Worm (Caenorhabditis elegans) whole organism, L4/young adult: ENCODE results near the gene twk-32.

Experiments used
- W03F9.2 ChIP-seq: fragments of 150-350 bp; optimal IDR thresholded peaks from 2 replicates; lab custom pipeline; 2014; ENCODE audit warnings: missing biosample characterization, missing genetic modification characterization
- dao-5 ChIP-seq: sonication (generic microtip); optimal IDR thresholded peaks from 2 replicates; lab custom pipeline; 2016; ENCODE audit warnings: missing genotype, missing genetic modification characterization, moderate library complexity, missing compliant biosample characterization
- him-1 ChIP-seq: sonication (generic microtip); optimal IDR thresholded peaks from 2 replicates; lab custom pipeline; 2016; ENCODE audit warnings: missing genotype, missing genetic modification reagents, missing genetic modification characterization, missing compliant biosample characterization

twk-32 gene

DNA sequence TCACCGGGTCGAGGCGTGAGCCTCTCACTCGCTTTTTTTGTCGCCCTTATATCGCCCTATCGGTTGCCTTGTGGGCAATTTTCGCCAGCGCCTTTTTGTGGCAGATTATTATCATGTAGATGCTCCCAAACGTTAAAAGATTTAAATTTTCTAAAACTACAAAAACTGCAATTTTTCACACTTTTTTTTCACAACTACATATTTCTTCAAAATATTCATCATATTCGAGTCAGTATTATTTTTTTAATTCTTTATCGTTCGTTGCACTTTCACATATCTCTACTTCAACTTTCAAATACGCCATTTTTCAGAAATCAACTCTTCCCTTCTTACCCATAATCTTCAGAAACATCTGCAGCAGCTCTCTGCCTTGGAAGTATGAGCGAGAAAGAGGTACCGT is 16.5 kb downstream of the twk-32 start, which contains the start of gene ceh-24:
Gene ceh-24, plus strand, starts transcription at position 301 of the 400 bp plus-strand sequence.
- TF ChIP-seq him-1 (tag; lab: Kevin White, UChicago) (no peak), dao-5 (no peak), W03F9.2 (no peak)

DNA sequence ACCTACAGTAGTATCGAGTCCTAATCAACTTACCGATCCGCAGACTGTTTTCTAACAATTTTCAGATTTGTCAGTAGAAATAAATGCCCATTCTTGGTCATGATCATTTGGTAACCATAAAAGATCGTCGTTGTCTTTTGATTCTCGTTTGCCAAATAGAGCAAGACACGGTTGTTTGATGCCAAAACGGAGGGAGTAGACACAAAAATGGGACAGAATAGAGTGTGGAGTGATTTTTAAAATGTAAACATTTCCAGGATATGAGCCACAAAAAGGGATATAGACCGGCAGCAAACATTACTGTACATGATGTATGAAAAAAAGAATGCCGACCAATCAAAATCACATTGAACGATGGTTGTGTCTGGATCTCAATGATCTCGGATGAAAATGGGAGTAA is 20.4 kb downstream of the twk-32 start, which contains the start of gene F55B12.2:
Gene F55B12.2, minus strand, starts transcription at position 101 of the 400 bp plus-strand sequence.
- TF ChIP-seq W03F9.2 (no peak), dao-5 (no peak), him-1 (tag; lab: Kevin White, UChicago) (no peak)

DNA sequence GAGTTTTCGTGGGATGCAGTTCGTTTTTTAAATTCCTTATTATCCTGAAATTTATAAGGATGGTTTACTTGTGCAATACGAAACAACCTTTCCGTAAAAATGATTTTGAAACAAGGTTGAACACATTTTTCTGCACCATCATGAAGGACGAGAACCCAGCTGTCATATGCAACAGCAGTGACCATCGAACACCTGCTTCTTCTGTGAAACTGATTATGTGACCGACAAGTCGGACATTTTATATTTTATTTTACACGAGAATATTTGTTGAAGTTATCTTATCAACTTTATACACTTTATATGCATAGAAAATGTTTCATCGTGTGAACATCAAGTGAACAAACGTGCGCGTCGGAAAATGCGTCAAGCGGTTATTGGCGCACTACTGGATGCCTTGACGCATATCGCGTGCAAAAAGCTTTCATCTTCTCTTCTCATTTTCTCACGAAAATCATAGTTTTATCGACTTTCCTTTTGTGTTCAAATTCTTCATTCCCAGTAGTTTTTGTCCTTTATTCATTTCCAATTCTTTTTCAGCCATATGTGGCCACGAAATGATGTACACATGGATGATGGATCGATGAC is 22.5 kb downstream of the twk-32 start, which contains the start of gene sel-10:
Gene sel-10, plus strand, starts transcription at position 538 of the 585 bp plus-strand sequence.
- no peak for TF ChIP-seq dao-5
- TF ChIP-seq W03F9.2 = peak; percentile 44

DNA sequence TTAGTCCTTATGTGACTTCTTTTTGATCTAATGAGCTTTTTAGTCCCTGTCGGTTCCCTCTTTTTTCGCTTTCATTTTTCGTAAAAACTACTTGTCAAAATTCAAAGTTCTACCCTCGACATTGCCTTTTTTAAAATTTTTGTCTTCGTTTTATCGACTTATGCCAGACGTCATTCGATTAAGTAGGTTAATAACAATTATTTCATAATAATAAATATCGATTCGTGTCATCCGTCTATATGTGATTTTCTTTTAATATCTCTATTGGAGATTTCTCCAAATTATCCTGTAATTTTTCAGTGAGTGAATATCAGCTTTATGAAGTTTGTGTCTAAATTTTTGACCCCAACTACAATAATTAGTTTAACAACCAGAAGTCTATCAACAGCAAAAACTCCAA is 26.3 kb downstream of the twk-32 start, which contains the start of gene hpo-31:
Gene hpo-31, plus strand, starts transcription at position 301 of the 400 bp plus-strand sequence.
- TF ChIP-seq dao-5 = no peak
- TF ChIP-seq him-1 (tag; lab: Kevin White, UChicago) = no peak
- TF ChIP-seq W03F9.2 = no peak

DNA sequence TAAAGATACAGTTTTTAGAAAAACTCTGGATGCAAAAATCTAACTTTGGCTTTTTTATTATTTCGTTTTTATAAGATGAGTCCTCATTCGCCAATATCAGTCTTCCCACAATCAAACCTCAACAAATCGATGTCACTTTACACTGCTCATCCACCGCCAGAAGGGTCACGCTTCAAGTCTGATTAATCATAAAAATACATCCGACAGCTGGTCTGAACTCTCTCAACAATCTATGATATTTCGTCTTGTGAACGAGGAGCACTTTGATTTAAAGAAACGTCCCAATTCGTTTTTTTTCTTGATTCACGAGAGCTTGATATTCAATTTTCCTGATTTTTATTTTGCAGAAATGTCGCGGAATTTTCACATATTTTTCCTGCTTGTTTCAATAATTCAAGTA is 31.5 kb downstream of the twk-32 start, which contains the start of gene nrf-5:
Gene nrf-5, plus strand, starts transcription at position 348 of the 400 bp plus-strand sequence.
- TF ChIP-seq dao-5 (no peak), him-1 (tag; lab: Kevin White, UChicago) (no peak), W03F9.2 (no peak)

DNA sequence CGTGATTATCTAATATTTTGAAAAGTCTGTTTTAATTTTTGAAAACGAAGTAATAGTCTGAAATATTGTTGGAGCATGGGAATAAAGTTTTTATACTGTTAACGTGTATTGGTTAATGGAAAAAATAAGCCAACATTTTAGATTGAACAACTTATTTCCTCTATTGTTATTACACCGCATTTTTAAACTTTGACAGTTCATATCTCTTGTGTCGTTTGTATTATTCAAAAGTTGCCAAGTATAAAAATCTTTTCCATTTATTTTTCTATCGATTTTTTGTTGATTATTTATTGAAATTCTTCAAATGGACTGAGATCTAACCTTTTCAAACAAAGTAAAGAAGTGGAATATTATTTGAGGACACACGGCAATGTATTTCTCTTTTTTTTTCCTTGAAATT is 34.4 kb downstream of the twk-32 start, which contains the start of gene str-165:
Gene str-165, plus strand, starts transcription at position 301 of the 400 bp plus-strand sequence.
- no peak for TF ChIP-seq W03F9.2
- no peak for TF ChIP-seq dao-5
- no peak for TF ChIP-seq him-1 (tag; lab: Kevin White, UChicago)

DNA sequence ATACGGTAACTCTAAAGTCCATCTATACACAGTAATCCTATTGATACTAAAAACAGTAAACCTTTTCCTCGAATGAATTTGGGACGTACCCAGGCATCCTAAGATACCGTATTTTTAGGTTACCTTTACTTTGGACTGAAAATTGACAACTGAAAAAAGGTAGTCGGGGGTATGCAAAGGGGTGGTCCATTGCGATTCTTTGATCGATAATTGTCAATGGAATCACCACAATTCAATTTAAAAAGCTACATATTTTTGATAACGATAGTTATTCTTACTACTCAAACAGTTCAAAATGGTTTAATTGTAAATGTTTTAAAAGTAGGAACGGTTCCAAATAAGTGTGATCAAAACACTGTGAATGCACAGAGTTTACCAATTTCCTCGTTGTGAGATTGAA is 37.5 kb downstream of the twk-32 start, which contains the start of gene srx-129:
Gene srx-129, plus strand, starts transcription at position 301 of the 400 bp plus-strand sequence.
- no peak for TF ChIP-seq W03F9.2

DNA sequence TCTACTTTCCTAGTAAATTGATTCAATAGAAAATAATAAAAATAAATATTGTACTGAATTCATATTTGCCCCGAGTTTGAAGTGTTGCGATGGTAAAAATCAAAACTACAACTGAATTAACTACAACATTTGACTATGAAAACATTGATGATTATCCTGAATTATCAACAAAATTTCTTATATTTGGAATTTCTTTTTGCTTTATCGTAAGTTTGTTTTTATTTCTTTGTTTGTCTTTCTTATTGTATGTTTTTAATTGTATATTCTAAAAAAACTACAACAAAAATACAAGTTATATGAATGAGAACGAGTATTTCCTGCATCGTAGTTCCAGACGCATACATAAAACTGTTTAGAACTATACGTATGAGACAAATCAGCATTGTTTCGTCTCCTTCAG is 40.7 kb downstream of the twk-32 start, which contains the start of gene srx-128:
Gene srx-128, plus strand, starts transcription at position 301 of the 400 bp plus-strand sequence.
- TF ChIP-seq dao-5 = no peak
- TF ChIP-seq W03F9.2 = no peak
- no peak for TF ChIP-seq him-1 (tag; lab: Kevin White, UChicago)

DNA sequence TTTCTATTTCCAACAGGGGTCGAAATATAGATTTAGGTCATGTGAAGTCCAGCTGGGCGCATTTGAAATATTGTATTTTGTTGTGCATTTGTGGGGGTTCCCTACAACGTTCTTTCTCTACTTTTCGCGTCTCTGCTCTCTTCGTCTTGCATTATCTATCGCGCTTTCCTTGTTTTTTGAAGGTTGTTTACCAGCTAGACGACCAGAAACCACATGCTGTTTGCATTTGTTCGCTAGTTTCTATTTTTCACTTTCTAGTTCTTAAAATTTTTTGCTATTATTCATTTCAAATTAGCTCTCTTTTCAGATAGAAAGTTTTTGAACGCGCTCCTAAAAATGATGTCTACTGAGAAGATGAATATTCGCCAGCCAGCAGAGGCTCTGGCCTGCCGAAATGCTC is 43.0 kb downstream of the twk-32 start, which contains the start of gene F55B12.10:
Gene F55B12.10, plus strand, starts transcription at position 301 of the 400 bp plus-strand sequence.
- TF ChIP-seq W03F9.2 (no peak), dao-5 (no peak), him-1 (tag; lab: Kevin White, UChicago) (no peak)

DNA sequence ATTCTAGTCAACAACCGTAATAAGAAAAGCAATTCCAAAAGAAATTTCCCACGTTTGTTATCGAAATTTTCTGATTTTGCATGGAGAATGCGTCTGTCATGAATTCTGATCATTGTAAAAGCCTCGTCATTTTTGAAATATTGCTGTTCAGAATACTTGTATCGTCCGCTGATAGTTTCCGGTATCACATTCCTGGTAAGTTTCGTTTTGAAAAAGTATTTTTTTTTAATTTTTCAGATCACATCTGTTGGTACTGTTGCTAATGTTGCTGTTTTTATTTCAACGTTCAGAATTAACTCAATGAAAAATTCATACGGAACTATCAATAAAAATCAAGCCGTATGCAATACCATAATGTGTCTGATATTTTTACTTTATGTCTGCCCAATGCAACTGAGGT is 44.5 kb downstream of the twk-32 start, which contains the start of gene srx-17:
Gene srx-17, plus strand, starts transcription at position 301 of the 400 bp plus-strand sequence.
- TF ChIP-seq dao-5 (no peak), him-1 (tag; lab: Kevin White, UChicago) (no peak), W03F9.2 (no peak)

DNA sequence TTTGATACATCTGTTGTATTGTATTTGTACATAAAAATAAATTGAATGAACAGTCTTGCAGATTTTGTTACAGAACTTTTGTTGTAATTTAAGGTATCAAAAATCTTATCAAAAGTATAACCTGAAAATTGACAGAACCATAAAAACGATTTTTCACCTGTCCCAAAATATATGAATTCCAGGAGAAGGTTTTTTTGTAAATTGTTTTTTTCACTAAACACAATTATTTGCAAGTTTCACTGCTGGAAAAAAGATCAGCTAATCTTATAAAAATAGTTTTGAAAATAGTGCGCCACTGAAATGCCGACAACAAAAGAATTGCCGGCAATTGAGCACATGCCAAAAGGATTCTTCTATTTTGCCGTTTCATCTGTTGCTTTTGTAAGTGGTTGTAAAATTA is 46.7 kb downstream of the twk-32 start, which contains the start of gene srx-130:
Gene srx-130, plus strand, starts transcription at position 301 of the 400 bp plus-strand sequence.
- no peak for TF ChIP-seq W03F9.2
- no peak for TF ChIP-seq him-1 (tag; lab: Kevin White, UChicago)
- no peak for TF ChIP-seq dao-5

DNA sequence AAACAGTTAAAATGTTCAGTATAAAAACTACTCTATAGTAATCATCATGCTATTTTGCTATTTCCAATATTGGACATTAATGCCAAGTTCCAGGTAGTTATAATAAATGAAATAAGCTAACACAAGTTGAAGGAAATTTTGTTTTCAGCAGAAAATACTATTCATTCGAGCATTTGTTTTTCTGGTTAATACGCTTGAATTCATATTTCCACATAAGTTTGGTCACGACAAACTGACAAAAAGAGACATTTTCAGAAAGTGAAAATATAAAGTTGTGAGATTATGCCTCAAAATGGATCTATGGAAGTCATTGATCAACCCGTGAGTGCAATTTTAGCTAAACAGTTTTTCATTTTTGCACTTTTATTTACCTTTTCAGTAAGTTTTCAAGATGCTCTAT is 48.7 kb downstream of the twk-32 start, which contains the start of gene srx-131:
Gene srx-131, plus strand, starts transcription at position 301 of the 400 bp plus-strand sequence.
- TF ChIP-seq dao-5 (no peak), W03F9.2 (no peak), him-1 (tag; lab: Kevin White, UChicago) (no peak)

DNA sequence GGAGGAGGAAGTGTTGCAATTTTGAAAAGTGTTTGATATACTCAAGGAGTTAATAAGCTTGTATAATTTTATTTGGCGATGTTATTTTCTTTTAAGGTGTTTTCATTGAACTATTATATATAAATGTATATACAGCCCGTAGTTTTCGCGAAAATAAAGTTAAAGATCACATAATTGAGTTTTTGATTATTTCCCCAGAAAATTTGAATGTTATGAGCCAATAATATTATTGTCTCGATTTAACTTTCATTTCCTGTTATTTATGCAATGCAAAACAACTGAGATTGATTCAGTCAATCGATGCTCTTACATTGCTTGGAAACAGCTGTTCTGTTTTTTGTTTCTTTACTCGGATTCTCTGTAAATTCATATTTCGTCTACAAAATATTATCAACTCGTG is 51.9 kb downstream of the twk-32 start, which contains the start of gene srx-133:
Gene srx-133, plus strand, starts transcription at position 301 of the 400 bp plus-strand sequence.
- no peak for TF ChIP-seq dao-5
- no peak for TF ChIP-seq W03F9.2
- no peak for TF ChIP-seq him-1 (tag; lab: Kevin White, UChicago)

DNA sequence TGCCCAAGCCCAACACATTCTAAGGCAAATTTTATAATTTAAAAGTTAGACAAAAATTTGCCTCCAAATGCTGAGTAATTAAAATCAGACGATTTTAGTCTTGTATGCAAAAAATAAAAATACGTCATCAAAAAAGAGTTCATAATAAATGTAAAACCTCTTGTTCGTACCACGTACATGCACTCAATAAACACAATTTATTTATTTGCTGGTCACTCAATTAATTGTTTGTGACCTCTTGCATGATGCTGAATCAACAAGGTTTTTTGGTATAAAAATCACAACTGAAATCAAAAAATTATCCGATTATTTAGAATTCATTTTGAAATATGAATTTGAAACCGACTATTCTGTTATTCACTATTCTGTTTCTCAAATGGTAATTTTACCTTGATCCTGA is 53.7 kb downstream of the twk-32 start, which contains the start of gene hpx-2:
Gene hpx-2, plus strand, starts transcription at position 301 of the 400 bp plus-strand sequence.
- TF ChIP-seq W03F9.2 (no peak), him-1 (tag; lab: Kevin White, UChicago) (no peak), dao-5 (no peak)
